Worm (Caenorhabditis elegans) whole organism, early embryonic: Measurements from ENCODE around the gene K10B2.4.

Experiments used
- ama-1 ChIP-seq: fragments of 150-350 bp; optimal IDR thresholded peaks from 2 replicates; lab custom pipeline; 2014
- ceh-13 ChIP-seq: fragments of 200-800 bp; sonication (Bioruptor generic); optimal IDR thresholded peaks from 2 replicates; lab custom pipeline; 2018; ENCODE audit warnings: mild to moderate bottlenecking, missing genetic modification characterization, missing compliant biosample characterization
- pes-1 ChIP-seq: fragments of 200-800 bp; sonication (Bioruptor generic); IDR thresholded peaks from 2 replicates; pipeline ENCODE4 v1.3.6; 2022; ENCODE audit warnings: missing genetic modification reagents, missing genetic modification characterization, missing compliant biosample characterization
- sea-1 ChIP-seq: fragments of 200-800 bp; sonication (Bioruptor generic); conservative IDR thresholded peaks from 2 replicates; pipeline ENCODE4 v1.3.6; 2022; ENCODE audit warnings: missing genetic modification characterization, missing compliant biosample characterization
- tbx-37 ChIP-seq: fragments of 200-800 bp; sonication (Bioruptor generic); conservative IDR thresholded peaks from 2 replicates; pipeline ENCODE4 v1.3.6; 2022; ENCODE audit warnings: missing genetic modification reagents, missing genetic modification characterization, missing compliant biosample characterization

DNA sequence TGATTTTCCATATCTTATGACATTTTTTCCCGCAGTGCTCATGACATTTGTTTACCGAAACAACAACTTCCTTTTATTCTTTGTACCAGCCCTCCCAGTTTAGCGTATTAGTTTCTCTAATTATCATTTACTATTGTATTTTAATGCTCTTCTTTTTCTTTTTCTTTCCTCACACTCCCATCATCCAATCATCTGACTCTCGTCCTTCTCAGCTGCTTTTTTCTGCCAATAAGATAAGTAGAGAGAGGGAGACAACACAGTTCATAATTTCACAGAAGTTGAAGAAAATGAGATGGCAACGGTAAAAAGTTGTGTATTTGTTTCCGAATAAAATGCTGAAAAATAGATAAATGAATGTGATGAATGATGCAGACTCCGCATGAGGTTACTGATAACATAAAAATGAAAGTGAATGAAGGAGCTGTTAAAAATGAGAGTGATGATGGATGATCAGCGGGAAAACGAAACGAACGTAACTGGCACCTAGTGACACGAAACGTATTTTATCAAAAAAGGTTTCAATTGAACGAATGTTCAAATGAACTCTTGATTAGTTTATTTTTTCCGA, 16.7 kb upstream of the K10B2.4 start:
- TF ChIP-seq ama-1 (lab: Kevin White, UChicago) (no peak), pes-1 (GFP tag; lab: Robert Waterston, UW) (no peak), sea-1 (GFP tag; lab: Robert Waterston, UW) (no peak), ceh-13 (no peak), tbx-37 (GFP tag; lab: Robert Waterston, UW) (no peak)
